Fruit fly (Drosophila melanogaster) whole organism, pupa: Measurements from ENCODE around the gene Atat.

ENCODE experiments used
- CG10348 ChIP-seq: fragments of 200-800 bp; sonication (Bioruptor generic); IDR thresholded peaks from 2 replicates; pipeline ENCODE4 v1.3.6; 2022; ENCODE audit warnings: missing biosample characterization, missing genetic modification characterization
- CG12605 ChIP-seq: fragments of 200-800 bp; sonication (Bioruptor generic); IDR thresholded peaks from 2 replicates; pipeline ENCODE4 v1.3.6; 2022; ENCODE audit warnings: missing biosample characterization, missing genetic modification characterization
- CG13204 ChIP-seq: fragments of 200-800 bp; sonication (Bioruptor generic); optimal IDR thresholded peaks from 2 replicates; lab custom pipeline; 2018; ENCODE audit warnings: missing biosample characterization, mild to moderate bottlenecking, missing genetic modification characterization, moderate library complexity
- CG15710 ChIP-seq: fragments of 200-800 bp; sonication (Bioruptor generic); optimal IDR thresholded peaks from 2 replicates; lab custom pipeline; 2018; ENCODE audit warnings: missing biosample characterization, mild to moderate bottlenecking, missing genetic modification characterization, moderate library complexity
- CG17806 ChIP-seq: fragments of 200-800 bp; sonication (Bioruptor generic); optimal IDR thresholded peaks from 2 replicates; lab custom pipeline; 2018; ENCODE audit warnings: missing biosample characterization, mild to moderate bottlenecking, missing genetic modification characterization, moderate library complexity
- CG34367 ChIP-seq: fragments of 200-800 bp; sonication (Bioruptor generic); optimal IDR thresholded peaks from 2 replicates; lab custom pipeline; 2018; ENCODE audit warnings: missing biosample characterization, mild to moderate bottlenecking, missing genetic modification characterization
- CG4496 ChIP-seq: fragments of 200-800 bp; sonication (Bioruptor generic); IDR thresholded peaks from 3 replicates; pipeline ENCODE4 v1.3.6; 2022; ENCODE audit warnings: missing biosample characterization, missing genetic modification characterization
- CG8159 ChIP-seq: fragments of 200-800 bp; sonication (Bioruptor generic); optimal IDR thresholded peaks from 3 replicates; lab custom pipeline; 2018; ENCODE audit warnings: missing biosample characterization, mild to moderate bottlenecking, missing genetic modification characterization, moderate library complexity
- CG8301 ChIP-seq: fragments of 200-800 bp; sonication (Bioruptor generic); optimal IDR thresholded peaks from 2 replicates; lab custom pipeline; 2018; ENCODE audit warnings: missing biosample characterization, mild to moderate bottlenecking, missing genetic modification characterization
- D1 ChIP-seq: fragments of 200-800 bp; sonication (Bioruptor generic); optimal IDR thresholded peaks from 2 replicates; lab custom pipeline; 2018; ENCODE audit warnings: missing biosample characterization, mild to moderate bottlenecking, missing genetic modification characterization, moderate library complexity
- Ets98B ChIP-seq: fragments of 200-800 bp; sonication (Bioruptor generic); IDR thresholded peaks from 2 replicates; pipeline ENCODE4 v1.3.6; 2022; ENCODE audit warnings: missing biosample characterization, missing genetic modification characterization
- Snoo ChIP-seq: fragments of 200-800 bp; sonication (Bioruptor generic); optimal IDR thresholded peaks from 3 replicates; lab custom pipeline; 2017; ENCODE audit warnings: missing biosample characterization, mild to moderate bottlenecking, missing genetic modification characterization, inconsistent platforms
- rn ChIP-seq: fragments of 200-800 bp; sonication (Bioruptor generic); IDR thresholded peaks from 2 replicates; pipeline ENCODE4 v1.3.6; 2022; ENCODE audit warnings: missing biosample characterization, missing genetic modification characterization

DNA sequence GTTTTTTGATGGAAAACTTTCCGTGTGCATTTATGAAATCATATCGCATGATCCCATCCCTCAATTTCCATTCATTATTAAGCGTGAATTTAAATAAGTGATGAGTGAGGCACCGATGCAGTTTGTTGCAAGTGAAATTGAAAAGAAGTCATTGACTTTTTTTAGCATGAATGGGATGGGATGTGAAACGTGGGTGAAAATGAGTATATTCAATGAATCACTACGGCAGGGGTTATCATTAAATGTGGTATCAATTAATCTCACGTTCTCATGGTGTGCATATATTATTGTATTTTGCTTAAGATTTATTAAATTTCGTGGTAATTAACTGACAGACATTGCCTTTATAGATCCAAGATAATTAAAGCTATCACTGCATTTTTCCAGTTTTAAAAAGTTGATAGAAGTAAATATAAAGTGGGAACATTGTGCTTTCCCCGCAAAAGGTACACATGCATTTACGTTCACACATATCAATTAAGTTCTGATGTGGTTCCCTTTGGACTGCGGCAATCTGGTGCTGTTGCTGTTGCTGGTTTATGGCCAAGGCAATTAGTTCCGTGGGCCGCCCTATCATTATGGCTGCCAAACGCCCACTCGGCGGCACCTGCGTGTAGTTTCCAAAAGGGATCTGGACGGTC lies 35.1 kb downstream of the Atat start:
- TF ChIP-seq CG13204 (GFP tag; lab: Kevin White, UChicago) (no peak), CG15710 (tag; lab: Kevin White, UChicago) (no peak), CG34367 (no peak), CG8301 (tag; lab: Kevin White, UChicago) (no peak), CG4496 (GFP tag; lab: Robert Waterston, UW) (no peak), rn (GFP tag; lab: Robert Waterston, UW) (no peak), Ets98B (no peak), CG12605 (GFP tag; lab: Robert Waterston, UW) (no peak), Snoo (no peak), D1 (tag; lab: Kevin White, UChicago) (no peak), CG17806 (no peak), CG10348 (GFP tag; lab: Robert Waterston, UW) (no peak), CG8159 (tag; lab: Kevin White, UChicago) (no peak)
